Worm (Caenorhabditis elegans) whole organism, young adult: ENCODE data around the gene C53A5.13.

Experiments
- F23B12.7 ChIP-seq: sonication (generic microtip); optimal IDR thresholded peaks from 2 replicates; lab custom pipeline; 2017; ENCODE audit warnings: missing genetic modification characterization, mild to moderate bottlenecking, missing compliant biosample characterization, antibody characterized with exemption, moderate library complexity; ENCODE audit not compliant: insufficient read depth
- Y79H2A.3 ChIP-seq: fragments of 200-800 bp; sonication (Bioruptor generic); conservative IDR thresholded peaks from 2 replicates; pipeline ENCODE4 v1.3.6; 2022; ENCODE audit warnings: missing genetic modification reagents, missing genetic modification characterization, missing compliant biosample characterization
- aptf-2 ChIP-seq: fragments of 200-800 bp; sonication (Bioruptor generic); conservative IDR thresholded peaks from 2 replicates; pipeline ENCODE4 v1.3.6; 2022; ENCODE audit warnings: missing genetic modification reagents, missing genetic modification characterization, missing compliant biosample characterization
- athp-1 ChIP-seq: sonication (generic microtip); optimal IDR thresholded peaks from 2 replicates; lab custom pipeline; 2017; ENCODE audit warnings: mild to moderate bottlenecking, missing genetic modification characterization, missing compliant biosample characterization
- attf-6 ChIP-seq: fragments of 200-800 bp; sonication (Bioruptor generic); IDR thresholded peaks from 2 replicates; pipeline ENCODE4 v1.3.6; 2022; ENCODE audit warnings: missing genetic modification reagents, missing genetic modification characterization, missing compliant biosample characterization
- ceh-91 ChIP-seq: fragments of 200-800 bp; sonication (Bioruptor generic); IDR thresholded peaks from 2 replicates; pipeline ENCODE4 v1.3.6; 2022; ENCODE audit warnings: missing genetic modification reagents, missing genetic modification characterization, missing compliant biosample characterization
- efl-1 ChIP-seq: fragments of 150-350 bp; optimal IDR thresholded peaks from 2 replicates; lab custom pipeline; 2014; ENCODE audit warnings: missing biosample characterization, missing genetic modification reagents, missing genetic modification characterization
- hlh-12 ChIP-seq: sonication (generic microtip); optimal IDR thresholded peaks from 2 replicates; lab custom pipeline; 2016; ENCODE audit warnings: missing genetic modification characterization, missing compliant biosample characterization
- let-526 ChIP-seq: fragments of 200-800 bp; sonication (Bioruptor generic); IDR thresholded peaks from 2 replicates; pipeline ENCODE4 v1.3.6; 2022; ENCODE audit warnings: missing genetic modification reagents, missing genetic modification characterization, missing compliant biosample characterization
- sdz-38 ChIP-seq: sonication (generic microtip); optimal IDR thresholded peaks from 2 replicates; lab custom pipeline; 2016; ENCODE audit warnings: missing genotype, missing genetic modification characterization, missing compliant biosample characterization
- snpc-1.1 ChIP-seq: sonication (generic microtip); optimal IDR thresholded peaks from 2 replicates; lab custom pipeline; 2017; ENCODE audit warnings: missing genetic modification characterization, mild to moderate bottlenecking, missing compliant biosample characterization, antibody characterized with exemption, moderate library complexity, missing genotype, missing genetic modification reagents; ENCODE audit not compliant: insufficient read depth
- unc-130 ChIP-seq: sonication (generic microtip); optimal IDR thresholded peaks from 2 replicates; lab custom pipeline; 2016; ENCODE audit warnings: missing genetic modification reagents, missing genetic modification characterization, missing compliant biosample characterization
- ztf-25 ChIP-seq: fragments of 200-800 bp; sonication (Bioruptor generic); IDR thresholded peaks from 2 replicates; pipeline ENCODE4 v1.3.6; 2022; ENCODE audit warnings: missing genetic modification reagents, missing genetic modification characterization, missing compliant biosample characterization

DNA sequence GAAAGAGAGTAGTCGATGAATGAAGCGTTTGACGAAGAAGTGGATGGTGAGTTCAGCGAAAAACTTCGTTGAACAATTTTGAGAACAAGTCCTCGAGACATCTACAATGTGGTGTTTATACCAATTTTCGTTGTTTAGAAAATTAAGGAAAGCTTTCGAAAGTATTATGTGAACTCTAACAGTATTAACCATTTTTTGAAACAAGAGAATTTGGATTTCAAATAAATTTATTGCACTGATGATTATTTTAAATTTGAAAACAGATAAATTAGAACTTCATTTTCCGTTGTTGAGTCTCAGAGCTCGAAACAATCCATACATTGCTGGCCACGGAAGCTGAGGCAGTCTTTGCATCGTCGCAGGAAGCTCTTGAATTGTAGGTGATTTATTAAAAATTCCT, 24.2 kb upstream of the C53A5.13 start, which contains the start of gene C53A5.16:
- TF ChIP-seq unc-130 (no peak), Y79H2A.3 (no peak), attf-6 (GFP tag; lab: Robert Waterston, UW) (no peak), hlh-12 (tag; lab: Kevin White, UChicago) (no peak), F23B12.7 (tag; lab: Kevin White, UChicago) (no peak), let-526 (no peak), snpc-1.1 (tag; lab: Kevin White, UChicago) (no peak), sdz-38 (tag; lab: Kevin White, UChicago) (no peak), aptf-2 (GFP tag; lab: Robert Waterston, UW) (no peak), athp-1 (tag; lab: Kevin White, UChicago) (no peak), ztf-25 (GFP tag; lab: Robert Waterston, UW) (no peak), efl-1 (GFP tag; lab: Kevin White, UChicago) (no peak), ceh-91 (GFP tag; lab: Robert Waterston, UW) (no peak)
